Worm (Caenorhabditis elegans) whole organism, L3 larva: Measurements from ENCODE around the gene npr-35.

Experiments
- aly-2 ChIP-seq: fragments of 150-350 bp; optimal IDR thresholded peaks from 2 replicates; lab custom pipeline; 2014; ENCODE audit warnings: missing biosample characterization, missing genetic modification characterization
- ama-1 ChIP-seq: fragments of 150-350 bp; optimal IDR thresholded peaks from 2 replicates; lab custom pipeline; 2018
- ceh-82 ChIP-seq: fragments of 150-350 bp; optimal IDR thresholded peaks from 2 replicates; lab custom pipeline; 2014; ENCODE audit warnings: missing biosample characterization, missing genetic modification characterization
- lin-39 ChIP-seq: fragments of 150-350 bp; optimal IDR thresholded peaks from 2 replicates; lab custom pipeline; 2018; ENCODE audit warnings: missing biosample characterization, missing genetic modification reagents, missing genetic modification characterization
- lsy-12 ChIP-seq: sonication (generic microtip); optimal IDR thresholded peaks from 2 replicates; lab custom pipeline; 2016; ENCODE audit warnings: mild to moderate bottlenecking, missing genetic modification characterization, missing compliant biosample characterization
- nhr-12 ChIP-seq: fragments of 150-350 bp; optimal IDR thresholded peaks from 2 replicates; lab custom pipeline; 2014; ENCODE audit warnings: missing biosample characterization, missing genetic modification characterization
- nhr-23 ChIP-seq: fragments of 150-350 bp; optimal IDR thresholded peaks from 2 replicates; lab custom pipeline; 2014; ENCODE audit warnings: missing biosample characterization, missing genetic modification reagents, missing genetic modification characterization
- nhr-76 ChIP-seq: fragments of 150-350 bp; sonication (generic microtip); optimal IDR thresholded peaks from 5 replicates; lab custom pipeline; 2014; ENCODE audit warnings: missing biosample characterization, missing genetic modification characterization
- sea-2 ChIP-seq: fragments of 150-350 bp; sonication (generic microtip); optimal IDR thresholded peaks from 4 replicates; lab custom pipeline; 2014; ENCODE audit warnings: missing biosample characterization, missing genetic modification reagents, missing genetic modification characterization
- skn-1 ChIP-seq: fragments of 150-350 bp; optimal IDR thresholded peaks from 2 replicates; lab custom pipeline; 2014; ENCODE audit warnings: missing biosample characterization, missing genetic modification characterization
- snpc-4 ChIP-seq: fragments of 150-350 bp; optimal IDR thresholded peaks from 2 replicates; lab custom pipeline; 2014; ENCODE audit warnings: missing biosample characterization, missing genetic modification characterization
- unc-62 ChIP-seq: fragments of 150-350 bp; sonication (generic microtip); optimal IDR thresholded peaks from 4 replicates; lab custom pipeline; 2014; ENCODE audit warnings: missing biosample characterization, missing genetic modification reagents, missing genetic modification characterization

DNA sequence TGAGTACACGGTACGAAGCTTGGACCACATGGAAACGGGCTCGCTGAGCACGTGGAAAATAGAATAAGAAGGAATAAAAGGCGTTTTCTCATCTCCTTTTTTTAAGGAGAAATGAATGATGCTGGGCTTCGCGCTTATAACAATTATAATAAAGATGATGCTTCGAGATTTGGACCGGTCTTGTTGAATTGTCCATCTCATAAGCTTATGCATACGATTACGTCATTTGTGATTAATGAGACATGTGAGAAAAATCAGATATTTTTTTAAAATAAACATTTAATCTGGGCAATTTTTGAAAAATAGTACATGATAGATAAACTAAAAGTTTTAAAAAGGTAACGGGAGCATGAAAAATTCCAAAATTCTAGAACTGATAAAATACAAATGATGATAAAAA lies 13.6 kb downstream of the npr-35 start, which contains the start of gene C46A5.4:
- no peak for TF ChIP-seq lin-39 (tag; lab: Kevin White, UChicago)
- TF ChIP-seq nhr-12 (tag; lab: Kevin White, UChicago): no peak
- TF ChIP-seq ceh-82 (tag; lab: Kevin White, UChicago): no peak
- no peak for TF ChIP-seq unc-62 (GFP tag; lab: Kevin White, UChicago)
- TF ChIP-seq nhr-23 (tag; lab: Kevin White, UChicago): no peak
- TF ChIP-seq ama-1 (lab: Kevin White, UChicago): no peak
- TF ChIP-seq snpc-4 (tag; lab: Kevin White, UChicago): no peak
- no peak for TF ChIP-seq lsy-12 (tag; lab: Kevin White, UChicago)
- no peak for TF ChIP-seq sea-2 (GFP tag; lab: Kevin White, UChicago)
- TF ChIP-seq skn-1: no peak
- no peak for TF ChIP-seq aly-2 (tag; lab: Kevin White, UChicago)
- no peak for TF ChIP-seq nhr-76 (tag; lab: Kevin White, UChicago)
